Worm (Caenorhabditis elegans) whole organism, L1 larva: ENCODE results near the gene Y55B1AR.4.
A peak's percentile ranks its signal among the peaks of the same experiment; 100 is the strongest.

Experiments used
- C34B4.2 ChIP-seq: sonication (generic microtip); optimal IDR thresholded peaks from 2 replicates; lab custom pipeline; 2017; ENCODE audit warnings: mild to moderate bottlenecking, missing genetic modification characterization, missing compliant biosample characterization
- Y116A8C.19 ChIP-seq: sonication (generic microtip); optimal IDR thresholded peaks from 2 replicates; lab custom pipeline; 2016; ENCODE audit warnings: missing compliant biosample characterization, missing genetic modification characterization, borderline replicate concordance
- aha-1 ChIP-seq: fragments of 150-350 bp; optimal IDR thresholded peaks from 2 replicates; lab custom pipeline; 2014; ENCODE audit warnings: missing biosample characterization, missing genetic modification characterization
- aly-2 ChIP-seq: fragments of 150-350 bp; optimal IDR thresholded peaks from 2 replicates; lab custom pipeline; 2014; ENCODE audit warnings: missing biosample characterization, missing genetic modification characterization
- ama-1 ChIP-seq: fragments of 150-350 bp; optimal IDR thresholded peaks from 2 replicates; lab custom pipeline; 2014
- ceh-63 ChIP-seq: fragments of 200-800 bp; sonication (Bioruptor generic); optimal IDR thresholded peaks from 2 replicates; lab custom pipeline; 2018; ENCODE audit warnings: mild to moderate bottlenecking, missing genetic modification characterization, missing compliant biosample characterization
- ceh-8 ChIP-seq: fragments of 200-800 bp; sonication (Bioruptor generic); optimal IDR thresholded peaks from 2 replicates; lab custom pipeline; 2018; ENCODE audit warnings: mild to moderate bottlenecking, missing genetic modification characterization, moderate library complexity, missing compliant biosample characterization
- ceh-82 ChIP-seq, 3 experiments: fragments of 150-350 bp in 1 of 3; sonication (generic microtip) in 2 of 3; optimal IDR thresholded peaks; 2 replicates each; lab custom pipeline; 2014 to 2017; ENCODE audit warnings: missing biosample characterization in 3 of 3, missing genetic modification characterization in 3 of 3
- ces-1 ChIP-seq: fragments of 150-350 bp; optimal IDR thresholded peaks from 2 replicates; lab custom pipeline; 2014; ENCODE audit warnings: missing biosample characterization, missing genetic modification reagents, missing genetic modification characterization
- dpl-1 ChIP-seq, 3 experiments: fragments of 150-350 bp in 2 of 3; sonication (generic microtip) in 1 of 3; optimal IDR thresholded peaks; 2 replicates each; lab custom pipeline; 2014 to 2017; ENCODE audit warnings: missing biosample characterization in 3 of 3, missing genetic modification characterization in 3 of 3, missing genetic modification reagents in 3 of 3
- fkh-10 ChIP-seq: sonication (generic microtip); optimal IDR thresholded peaks from 2 replicates; lab custom pipeline; 2017; ENCODE audit warnings: missing biosample characterization, missing genetic modification reagents, missing genetic modification characterization
- fkh-4 ChIP-seq: sonication (generic microtip); optimal IDR thresholded peaks from 2 replicates; lab custom pipeline; 2016; ENCODE audit warnings: missing compliant biosample characterization, missing genetic modification characterization, borderline replicate concordance
- fkh-8 ChIP-seq: sonication (generic microtip); optimal IDR thresholded peaks from 2 replicates; lab custom pipeline; 2016; ENCODE audit warnings: mild to moderate bottlenecking, missing genetic modification characterization, missing compliant biosample characterization
- grh-1 ChIP-seq: fragments of 200-800 bp; sonication (Bioruptor generic); IDR thresholded peaks from 2 replicates; pipeline ENCODE4 v1.3.6; 2022; ENCODE audit warnings: missing genetic modification reagents, missing genetic modification characterization, missing compliant biosample characterization
- hlh-4 ChIP-seq: sonication (generic microtip); optimal IDR thresholded peaks from 2 replicates; lab custom pipeline; 2016; ENCODE audit warnings: mild to moderate bottlenecking, missing genetic modification characterization, missing compliant biosample characterization
- lin-14 ChIP-seq: fragments of 200-800 bp; sonication (Bioruptor generic); optimal IDR thresholded peaks from 2 replicates; lab custom pipeline; 2018; ENCODE audit warnings: mild to moderate bottlenecking, missing genetic modification characterization, moderate library complexity, missing compliant biosample characterization
- lin-35 ChIP-seq, 2 experiments: fragments of 150-350 bp; optimal IDR thresholded peaks; 2 replicates each; lab custom pipeline; 2014; ENCODE audit warnings: missing biosample characterization in 2 of 2, missing genetic modification characterization in 2 of 2, missing genetic modification reagents in 2 of 2
- lin-39 ChIP-seq: fragments of 150-350 bp; optimal IDR thresholded peaks from 2 replicates; lab custom pipeline; 2014; ENCODE audit warnings: missing biosample characterization, missing genetic modification reagents, missing genetic modification characterization
- mef-2 ChIP-seq: fragments of 150-350 bp; optimal IDR thresholded peaks from 2 replicates; lab custom pipeline; 2014; ENCODE audit warnings: missing biosample characterization, missing genetic modification characterization
- nhr-28 ChIP-seq: fragments of 150-350 bp; optimal IDR thresholded peaks from 2 replicates; lab custom pipeline; 2014; ENCODE audit warnings: missing biosample characterization, missing genetic modification characterization
- nhr-71 ChIP-seq: sonication (generic microtip); optimal IDR thresholded peaks from 2 replicates; lab custom pipeline; 2016; ENCODE audit warnings: mild to moderate bottlenecking, missing genetic modification characterization, moderate library complexity, missing compliant biosample characterization
- nhr-84 ChIP-seq: sonication (generic microtip); optimal IDR thresholded peaks from 2 replicates; lab custom pipeline; 2017; ENCODE audit warnings: missing biosample characterization, missing genetic modification characterization
- pax-3 ChIP-seq: fragments of 200-800 bp; sonication (Bioruptor generic); optimal IDR thresholded peaks from 2 replicates; lab custom pipeline; 2018; ENCODE audit warnings: mild to moderate bottlenecking, missing genetic modification characterization, moderate library complexity, missing compliant biosample characterization
- rnt-1 ChIP-seq: sonication (generic microtip); optimal IDR thresholded peaks from 2 replicates; lab custom pipeline; 2016; ENCODE audit warnings: mild to moderate bottlenecking, missing genetic modification characterization, moderate library complexity, missing compliant biosample characterization
- skn-1 ChIP-seq: fragments of 150-350 bp; optimal IDR thresholded peaks from 2 replicates; lab custom pipeline; 2014; ENCODE audit warnings: missing biosample characterization, missing genetic modification characterization
- sox-4 ChIP-seq: sonication (generic microtip); optimal IDR thresholded peaks from 2 replicates; lab custom pipeline; 2016; ENCODE audit warnings: missing genetic modification characterization, missing compliant biosample characterization
- sptf-1 ChIP-seq: fragments of 150-350 bp; optimal IDR thresholded peaks from 2 replicates; lab custom pipeline; 2014; ENCODE audit warnings: missing biosample characterization, missing genetic modification characterization
- swsn-7 ChIP-seq: sonication (generic microtip); optimal IDR thresholded peaks from 2 replicates; lab custom pipeline; 2016; ENCODE audit warnings: missing genetic modification characterization, missing compliant biosample characterization
- tbx-2 ChIP-seq: sonication (generic microtip); optimal IDR thresholded peaks from 2 replicates; lab custom pipeline; 2016; ENCODE audit warnings: missing genetic modification characterization, missing compliant biosample characterization
- tlp-1 ChIP-seq: fragments of 150-350 bp; optimal IDR thresholded peaks from 2 replicates; lab custom pipeline; 2014; ENCODE audit warnings: missing biosample characterization, missing genetic modification characterization
- unc-130 ChIP-seq: fragments of 150-350 bp; optimal IDR thresholded peaks from 2 replicates; lab custom pipeline; 2017; ENCODE audit warnings: missing biosample characterization, missing genetic modification characterization, inconsistent platforms
- unc-30 ChIP-seq: sonication (generic microtip); optimal IDR thresholded peaks from 2 replicates; lab custom pipeline; 2017; ENCODE audit warnings: missing biosample characterization, missing genetic modification characterization
- xbp-1 ChIP-seq: sonication (generic microtip); optimal IDR thresholded peaks from 2 replicates; lab custom pipeline; 2016; ENCODE audit warnings: missing genetic modification characterization, missing compliant biosample characterization
- ztf-11 ChIP-seq, 2 experiments: sonication (generic microtip); optimal IDR thresholded peaks; 2 replicates each; lab custom pipeline; 2016 to 2017; ENCODE audit warnings: missing genetic modification characterization in 2 of 2, missing biosample characterization in 1 of 2, missing compliant biosample characterization in 1 of 2

The Y55B1AR.4 gene

DNA sequence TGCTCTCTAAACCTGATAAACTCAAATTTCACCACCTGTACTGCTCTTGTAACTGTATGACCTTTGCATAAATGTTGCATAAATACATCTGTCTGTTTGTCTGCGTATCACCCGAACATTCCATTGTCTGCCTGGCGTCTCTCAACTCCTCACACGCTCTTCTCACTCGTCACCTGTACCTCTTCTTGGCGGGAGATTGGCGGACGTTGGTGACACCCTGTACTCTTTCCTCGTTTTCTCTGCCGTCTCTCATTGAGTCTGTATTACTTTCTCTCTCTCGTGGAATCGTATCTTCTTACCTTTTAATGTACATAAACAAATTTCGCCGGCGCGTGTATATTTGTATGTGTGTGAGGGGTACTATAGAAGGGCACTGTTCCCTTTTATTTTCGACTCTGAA lies 46.5 kb downstream of the Y55B1AR.4 start (continued):
- TF ChIP-seq dpl-1 (GFP tag; optimal IDR thresholded peaks at IDR 0.05; lab: Kevin White, UChicago) (peak in 1 of 3 experiments; percentile 12), lin-35 (GFP tag; optimal IDR thresholded peaks at IDR 0.05; lab: Kevin White, UChicago) (peak; percentile 12 to 52), ceh-8 (GFP tag; lab: Kevin White, UChicago) (no peak), ces-1 (no peak), unc-130 (no peak), lin-14 (GFP tag; lab: Kevin White, UChicago) (peak; percentile 85), hlh-4 (no peak), rnt-1 (tag; lab: Kevin White, UChicago) (no peak), fkh-10 (GFP tag; lab: Kevin White, UChicago) (no peak), tbx-2 (tag; lab: Kevin White, UChicago) (no peak), skn-1 (tag; lab: Kevin White, UChicago) (no peak), nhr-28 (tag; lab: Kevin White, UChicago) (no peak), pax-3 (tag; lab: Kevin White, UChicago) (no peak), xbp-1 (tag; lab: Kevin White, UChicago) (no peak), Y116A8C.19 (tag; lab: Kevin White, UChicago) (no peak), swsn-7 (tag; lab: Kevin White, UChicago) (peak; percentile 39), sptf-1 (tag; lab: Kevin White, UChicago) (no peak), ceh-63 (GFP tag; lab: Kevin White, UChicago) (no peak)

ce11 chrIII:558083-558482 lies 47.2 kb downstream of the Y55B1AR.4 start:
- TF ChIP-seq nhr-71 (tag; lab: Kevin White, UChicago) (no peak), fkh-10 (GFP tag; lab: Kevin White, UChicago) (no peak), lin-14 (GFP tag; lab: Kevin White, UChicago) (no peak), lin-39 (tag; lab: Kevin White, UChicago) (no peak), grh-1 (GFP tag; lab: Robert Waterston, UW) (no peak), aly-2 (tag; lab: Kevin White, UChicago) (no peak), ama-1 (no peak), nhr-84 (tag; lab: Kevin White, UChicago) (no peak), fkh-8 (tag; lab: Kevin White, UChicago) (no peak), ztf-11 (tag; optimal IDR thresholded peaks at IDR 0.05; lab: Kevin White, UChicago) (no peak), unc-30 (tag; lab: Kevin White, UChicago) (no peak)

DNA sequence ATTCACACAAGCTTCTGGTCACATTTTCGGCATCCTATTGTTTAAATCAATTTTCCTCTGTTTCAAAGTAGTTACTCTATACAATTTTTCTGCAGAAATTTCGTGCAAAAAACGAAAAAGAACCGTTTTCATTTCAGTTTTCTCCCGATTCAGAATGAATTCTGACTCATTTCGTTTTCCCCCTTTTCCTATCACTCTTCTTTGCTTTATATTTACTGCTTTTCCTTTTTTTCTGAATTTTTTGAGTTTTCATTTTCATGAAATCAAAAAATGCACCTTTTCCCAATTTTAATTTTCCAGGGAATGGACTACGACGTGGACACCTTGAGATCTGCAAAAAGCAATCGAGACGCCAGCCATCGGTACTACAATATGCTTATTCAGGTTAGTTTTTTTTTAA lies 49.7 kb downstream of the Y55B1AR.4 start, which contains the start of gene B0353.1:
B0353.1 (plus strand) TSS at position 301 of the 400 bp plus-strand sequence.
- TF ChIP-seq fkh-4 (tag; lab: Kevin White, UChicago) (no peak), ceh-82 (tag; optimal IDR thresholded peaks at IDR 0.05; lab: Kevin White, UChicago) (no peak), aha-1 (tag; lab: Kevin White, UChicago) (no peak), mef-2 (tag; lab: Kevin White, UChicago) (no peak), tlp-1 (no peak), ceh-8 (GFP tag; lab: Kevin White, UChicago) (no peak), fkh-8 (tag; lab: Kevin White, UChicago) (no peak), sox-4 (tag; lab: Kevin White, UChicago) (no peak), lin-39 (tag; lab: Kevin White, UChicago) (no peak), C34B4.2 (tag; lab: Kevin White, UChicago) (no peak)
- TF ChIP-seq, all 84 proteins: peak for 0
